Worm (Caenorhabditis elegans): ENCODE measurements around the gene C34C12.6.

The C34C12.6 gene

DNA sequence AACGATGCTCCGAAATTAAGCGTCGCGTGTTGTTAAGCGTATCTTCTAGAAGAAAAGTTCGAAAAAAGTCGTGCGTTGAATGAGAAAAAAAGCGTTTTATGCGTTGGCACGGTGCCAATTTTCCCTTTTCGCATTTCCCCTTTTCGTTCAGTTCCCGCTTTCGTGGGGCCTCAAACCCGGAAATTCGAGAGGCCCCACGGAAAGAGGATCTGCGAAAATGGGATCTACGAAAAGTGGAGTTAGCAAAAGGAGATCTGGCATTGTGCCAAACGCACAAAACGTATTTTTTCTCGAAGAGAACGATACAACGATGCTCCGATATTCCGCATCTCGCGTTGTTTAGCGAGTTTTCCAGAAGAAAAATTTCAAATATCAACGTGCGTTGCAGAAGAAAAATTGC lies 17.5 kb downstream of the C34C12.6 start:
- no peak for TF ChIP-seq W03F9.2 (tag; optimal IDR thresholded peaks at IDR 0.05)
- no peak for TF ChIP-seq him-1 (tag; optimal IDR thresholded peaks at IDR 0.05)
- TF ChIP-seq dao-5 (tag; optimal IDR thresholded peaks at IDR 0.05), result no peak

DNA sequence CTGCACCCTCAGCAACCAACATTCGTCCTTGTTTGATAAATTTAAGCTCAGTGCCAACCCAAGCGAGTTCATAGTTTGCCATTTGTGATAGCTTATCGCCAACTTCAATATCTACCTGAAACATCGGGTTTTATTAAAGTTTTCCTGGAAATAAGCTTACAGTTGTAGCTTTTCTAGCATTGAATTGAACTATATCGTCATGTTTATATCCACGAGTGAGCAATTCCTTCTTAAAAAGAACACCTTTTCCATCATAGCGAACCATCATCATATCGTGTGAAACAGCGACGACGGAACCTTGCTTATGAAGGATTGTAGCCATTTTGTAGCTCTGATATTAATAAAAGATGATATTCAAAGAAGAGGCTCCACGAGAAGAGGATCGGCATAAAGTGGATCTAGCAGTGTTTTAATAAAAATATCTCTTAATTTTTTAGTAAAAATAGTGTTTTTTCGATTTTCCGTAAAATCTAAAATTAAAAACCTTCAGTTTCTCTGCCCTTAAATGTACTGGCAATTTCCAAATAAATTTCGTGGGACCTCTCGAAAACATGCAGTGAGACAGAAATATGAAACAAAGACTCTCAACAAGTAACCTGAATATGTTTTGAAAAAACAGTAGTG lies 19.9 kb downstream of the C34C12.6 start, which contains the start of gene M01F1.8:
Gene M01F1.8, minus strand, starts transcription at position 335 of the 624 bp plus-strand sequence.
- no peak for TF ChIP-seq him-1 (tag; optimal IDR thresholded peaks at IDR 0.05)
- TF ChIP-seq dao-5 (tag; optimal IDR thresholded peaks at IDR 0.05), result no peak
- no peak for TF ChIP-seq W03F9.2 (tag; optimal IDR thresholded peaks at IDR 0.05)

DNA sequence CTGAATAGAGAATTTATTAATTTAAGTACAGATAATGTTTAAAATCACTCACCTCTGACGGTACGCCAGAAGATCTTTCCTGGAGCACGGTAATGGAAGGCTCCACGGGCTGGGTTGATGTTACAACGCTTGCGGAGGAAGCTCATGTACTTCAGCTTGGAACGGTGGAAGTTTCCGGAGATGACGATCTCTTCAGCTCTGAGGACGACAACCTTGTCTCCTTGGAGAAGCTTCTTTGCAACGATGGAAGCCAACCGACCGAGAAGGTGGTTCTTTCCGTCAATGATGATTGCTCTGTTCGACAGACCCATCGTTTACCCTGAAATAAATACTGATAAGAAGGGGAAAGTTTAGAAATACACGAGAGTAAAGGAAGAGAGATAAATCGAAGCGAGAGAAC lies 20.9 kb downstream of the C34C12.6 start, which contains the start of gene rpl-16:
Gene rpl-16, minus strand, starts transcription at position 319 of the 400 bp plus-strand sequence.
- no peak for TF ChIP-seq him-1 (tag; optimal IDR thresholded peaks at IDR 0.05)
- TF ChIP-seq W03F9.2 (tag; optimal IDR thresholded peaks at IDR 0.05), result no peak
- no peak for TF ChIP-seq dao-5 (tag; optimal IDR thresholded peaks at IDR 0.05)

DNA sequence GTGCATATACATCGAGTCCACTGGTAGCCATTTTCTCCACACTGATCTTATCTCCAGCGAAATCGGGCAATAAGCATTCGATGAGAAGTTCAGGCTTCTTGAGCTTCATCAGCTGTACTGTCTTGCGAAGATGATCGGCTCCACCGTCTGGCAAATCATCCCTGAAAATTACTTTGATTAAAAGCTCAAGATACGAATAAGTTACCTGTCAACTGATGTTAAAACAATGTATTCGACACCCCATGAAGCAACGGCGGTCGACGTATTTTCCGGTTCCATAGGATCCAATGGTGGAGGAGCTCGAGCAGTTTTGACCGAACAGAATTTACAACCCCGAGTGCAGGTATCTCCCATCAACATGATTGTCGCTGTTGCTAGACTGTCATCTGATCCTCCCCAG lies 21.8 kb downstream of the C34C12.6 start:
- TF ChIP-seq him-1 (tag; optimal IDR thresholded peaks at IDR 0.05) (no peak), W03F9.2 (tag; optimal IDR thresholded peaks at IDR 0.05) (no peak), dao-5 (tag; optimal IDR thresholded peaks at IDR 0.05) (no peak)

DNA sequence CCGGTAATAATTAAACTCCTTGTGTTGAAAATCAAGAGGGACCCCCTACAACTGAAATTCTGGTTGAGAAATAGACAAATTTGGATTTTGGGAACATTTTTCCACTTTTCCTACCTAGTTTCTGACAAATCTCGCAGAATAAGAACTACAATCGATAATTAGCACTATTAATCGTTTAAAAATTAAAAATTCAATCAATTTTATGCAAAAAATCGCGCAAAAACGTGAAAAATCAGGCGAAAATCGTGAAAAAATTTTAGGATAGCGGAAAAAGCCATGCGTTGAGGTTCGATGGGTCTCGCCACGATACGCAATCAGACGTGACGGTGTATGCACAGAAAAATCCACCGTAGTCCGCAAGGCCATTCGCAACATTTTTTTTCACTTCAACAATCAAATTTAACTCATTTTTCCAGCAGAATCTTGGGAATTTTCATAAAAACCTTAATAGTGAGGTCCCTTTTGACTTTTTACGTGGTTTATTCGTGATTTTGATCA lies 22.7 kb downstream of the C34C12.6 start, which contains the start of gene lias-1:
Gene lias-1, minus strand, starts transcription at position 51 of the 498 bp plus-strand sequence.
- TF ChIP-seq W03F9.2 (tag; optimal IDR thresholded peaks at IDR 0.05), result peak; percentile 94
- TF ChIP-seq dao-5 (tag; optimal IDR thresholded peaks at IDR 0.05), result no peak
- peak; percentile 19 for TF ChIP-seq him-1 (tag; optimal IDR thresholded peaks at IDR 0.05)

DNA sequence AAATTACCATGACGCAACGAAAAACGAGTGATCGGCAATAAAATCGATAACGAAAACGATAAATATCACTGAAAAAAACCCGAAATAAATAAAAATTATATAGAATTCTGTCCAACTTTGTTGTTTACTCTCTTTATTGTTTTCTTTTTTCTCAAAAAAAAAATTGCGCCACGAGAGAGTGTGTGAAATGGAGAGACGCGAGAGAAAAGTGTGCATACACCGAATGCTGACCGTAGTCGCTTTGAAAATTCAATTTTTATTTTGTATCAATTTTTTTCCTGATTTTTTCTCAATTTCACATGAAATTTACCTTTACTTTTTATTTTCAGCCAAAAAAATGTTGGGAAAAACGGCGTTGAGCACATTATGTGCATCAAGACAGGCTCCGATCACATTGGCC lies 27.5 kb downstream of the C34C12.6 start, which contains the start of the genes M01F1.4 and mrpl-35:
Gene M01F1.4, minus strand, starts transcription at position 126 of the 400 bp plus-strand sequence.
Gene mrpl-35, plus strand, starts transcription at position 330 of the 400 bp plus-strand sequence.
- TF ChIP-seq W03F9.2 (tag; optimal IDR thresholded peaks at IDR 0.05) (peak; percentile 82), him-1 (tag; optimal IDR thresholded peaks at IDR 0.05) (no peak), dao-5 (tag; optimal IDR thresholded peaks at IDR 0.05) (no peak)

DNA sequence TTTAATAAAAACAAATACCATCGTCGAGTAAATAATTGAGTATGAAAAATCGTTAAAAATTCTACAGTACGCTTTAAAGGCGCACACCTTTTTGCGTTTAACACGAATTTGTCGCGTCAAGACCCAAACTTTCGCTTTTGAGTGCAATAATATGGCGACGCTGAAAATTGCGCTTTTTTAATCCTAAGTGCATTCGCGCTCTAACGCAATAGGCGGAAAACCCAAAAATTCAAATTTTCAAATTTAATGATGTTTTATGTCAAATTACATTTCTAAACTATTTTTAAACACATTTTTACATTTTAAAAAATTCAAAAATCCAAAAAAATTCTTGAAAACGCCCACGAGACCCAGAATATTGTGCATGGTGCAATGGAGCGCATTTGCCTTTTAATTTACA lies 29.4 kb downstream of the C34C12.6 start:
- TF ChIP-seq him-1 (tag; optimal IDR thresholded peaks at IDR 0.05) (no peak), W03F9.2 (tag; optimal IDR thresholded peaks at IDR 0.05) (no peak), dao-5 (tag; optimal IDR thresholded peaks at IDR 0.05) (no peak)

DNA sequence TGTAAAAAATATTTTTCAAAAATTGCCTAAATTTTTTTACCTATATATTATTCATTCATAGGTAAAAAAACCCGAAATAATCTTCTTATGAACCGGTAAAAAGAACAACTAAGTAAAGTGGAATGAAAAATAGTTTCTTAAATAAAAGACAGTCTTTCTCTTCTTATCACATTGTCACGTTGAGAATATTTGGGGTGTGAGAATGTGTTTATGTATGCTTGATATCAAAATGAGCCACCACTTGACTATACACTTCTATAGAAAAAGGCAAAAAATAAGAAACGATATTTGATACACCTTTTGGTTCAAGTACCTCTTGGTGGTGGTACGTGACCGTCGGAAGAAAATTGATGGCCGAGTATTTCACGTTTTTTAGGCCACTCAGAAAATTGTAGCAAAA lies 37.1 kb downstream of the C34C12.6 start, which contains the start of gene hmit-1.3:
Gene hmit-1.3, minus strand, starts transcription at position 103 of the 400 bp plus-strand sequence.
- TF ChIP-seq W03F9.2 (tag; optimal IDR thresholded peaks at IDR 0.05), result no peak
- no peak for TF ChIP-seq him-1 (tag; optimal IDR thresholded peaks at IDR 0.05)
- TF ChIP-seq dao-5 (tag; optimal IDR thresholded peaks at IDR 0.05), result no peak

DNA sequence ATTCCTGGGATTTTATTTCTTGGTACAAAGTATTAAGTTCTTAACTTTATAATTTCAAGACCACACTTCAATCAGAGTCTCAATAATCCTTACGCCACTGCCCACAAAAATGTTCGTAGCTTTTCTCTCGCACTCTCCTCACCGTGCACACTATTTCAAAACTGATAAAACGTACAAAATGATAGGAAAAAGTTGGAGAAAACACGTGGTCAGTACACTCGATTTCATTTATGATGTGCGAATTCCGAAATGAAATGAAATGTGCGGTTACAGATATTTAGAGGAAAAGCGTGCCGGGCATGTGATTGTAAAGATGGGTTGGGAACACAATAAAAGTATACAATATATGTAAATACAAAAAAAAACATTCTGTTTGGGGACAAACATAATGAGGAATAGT lies 38.0 kb downstream of the C34C12.6 start:
- TF ChIP-seq dao-5 (tag; optimal IDR thresholded peaks at IDR 0.05) (no peak), W03F9.2 (tag; optimal IDR thresholded peaks at IDR 0.05) (peak; percentile 11)

DNA sequence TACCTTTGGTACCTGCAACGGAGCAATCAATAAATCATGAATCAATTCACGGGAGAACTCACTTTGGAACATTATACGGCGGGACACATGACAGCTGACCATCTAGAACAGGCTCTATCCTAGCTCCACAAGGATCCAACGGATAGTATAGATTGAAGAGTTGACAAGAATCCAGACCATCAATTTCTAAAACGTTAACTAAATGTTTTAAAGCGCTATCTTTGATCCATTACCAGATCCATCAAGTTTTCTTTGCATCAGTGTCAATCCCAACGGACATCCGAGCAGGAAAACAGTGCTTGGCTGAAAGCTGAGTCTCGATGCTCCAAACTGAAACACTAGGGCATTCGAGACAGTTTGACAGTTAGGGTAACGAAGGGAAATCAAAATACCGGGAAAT lies 41.0 kb downstream of the C34C12.6 start:
- TF ChIP-seq him-1 (tag; optimal IDR thresholded peaks at IDR 0.05) (no peak), dao-5 (tag; optimal IDR thresholded peaks at IDR 0.05) (no peak), W03F9.2 (tag; optimal IDR thresholded peaks at IDR 0.05) (no peak)

DNA sequence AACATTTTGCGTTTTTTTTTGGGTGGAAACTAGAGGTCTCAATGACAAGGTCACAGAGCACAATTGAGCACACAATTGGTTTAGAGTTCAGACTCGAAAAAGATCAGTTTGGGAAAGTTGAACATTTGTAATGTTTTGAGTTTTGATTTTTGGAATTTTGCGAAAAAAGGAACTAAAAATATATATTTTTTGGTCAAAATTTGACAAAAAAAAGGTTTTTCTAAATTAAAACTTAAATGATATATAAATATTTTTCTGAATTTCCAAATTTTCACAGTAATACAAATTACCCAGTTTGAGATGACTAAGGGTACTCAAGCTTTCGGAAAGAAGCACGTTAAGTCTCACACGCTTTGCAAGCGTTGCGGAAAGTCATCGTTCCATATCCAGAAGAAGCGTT lies 46.0 kb downstream of the C34C12.6 start, which contains the start of gene rpl-37:
Gene rpl-37, plus strand, starts transcription at position 301 of the 400 bp plus-strand sequence.
- no peak for TF ChIP-seq him-1 (tag; optimal IDR thresholded peaks at IDR 0.05)
- no peak for TF ChIP-seq dao-5 (tag; optimal IDR thresholded peaks at IDR 0.05)
- TF ChIP-seq W03F9.2 (tag; optimal IDR thresholded peaks at IDR 0.05), result no peak

DNA sequence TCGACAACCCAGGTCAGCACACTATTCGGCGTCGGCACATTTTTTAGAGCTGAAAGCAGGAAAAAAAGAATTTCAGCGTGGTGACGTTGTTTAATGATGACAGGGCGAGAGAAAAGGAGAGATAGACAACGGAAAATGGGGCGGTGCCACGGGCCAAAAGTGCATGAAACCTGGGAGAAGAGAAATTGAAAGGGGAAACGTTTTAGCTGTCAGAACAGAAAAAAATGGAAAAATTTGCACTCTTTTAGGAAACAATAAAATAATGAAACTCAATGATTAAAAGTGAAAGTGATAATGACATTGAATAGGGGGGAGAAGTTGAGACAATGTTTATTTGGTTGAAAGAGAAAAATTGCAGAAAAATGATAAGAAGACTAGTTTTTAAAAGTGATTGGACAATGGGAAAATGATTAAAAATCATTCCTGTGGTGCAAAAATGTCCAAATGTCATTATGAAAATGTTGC lies 47.4 kb downstream of the C34C12.6 start, which contains the start of gene pitp-1:
Gene pitp-1, minus strand, starts transcription at position 51 of the 465 bp plus-strand sequence.
- no peak for TF ChIP-seq him-1 (tag; optimal IDR thresholded peaks at IDR 0.05)
- TF ChIP-seq W03F9.2 (tag; optimal IDR thresholded peaks at IDR 0.05), result no peak
- no peak for TF ChIP-seq dao-5 (tag; optimal IDR thresholded peaks at IDR 0.05)

DNA sequence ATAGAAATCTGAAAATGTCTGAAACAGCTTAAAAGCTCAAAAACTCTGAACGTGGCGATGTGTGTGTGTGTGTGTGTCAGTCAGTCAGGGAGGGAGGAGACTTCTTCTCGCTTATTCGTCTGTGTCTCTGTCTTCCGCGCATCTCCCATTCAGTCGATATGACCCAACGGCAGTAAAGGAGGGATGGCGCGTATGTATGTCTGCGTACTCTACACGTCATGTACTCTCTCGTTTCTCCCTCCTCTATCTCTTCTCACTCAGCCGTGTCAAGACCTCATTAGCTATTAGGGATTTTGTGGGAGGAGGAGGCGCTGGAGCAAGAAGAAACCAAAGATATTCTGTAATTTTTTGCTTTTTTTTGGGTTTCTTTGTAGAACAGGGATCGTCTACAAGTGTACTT lies 49.6 kb downstream of the C34C12.6 start:
- TF ChIP-seq him-1 (tag; optimal IDR thresholded peaks at IDR 0.05) (peak; percentile 35), W03F9.2 (tag; optimal IDR thresholded peaks at IDR 0.05) (no peak), dao-5 (tag; optimal IDR thresholded peaks at IDR 0.05) (no peak)

DNA sequence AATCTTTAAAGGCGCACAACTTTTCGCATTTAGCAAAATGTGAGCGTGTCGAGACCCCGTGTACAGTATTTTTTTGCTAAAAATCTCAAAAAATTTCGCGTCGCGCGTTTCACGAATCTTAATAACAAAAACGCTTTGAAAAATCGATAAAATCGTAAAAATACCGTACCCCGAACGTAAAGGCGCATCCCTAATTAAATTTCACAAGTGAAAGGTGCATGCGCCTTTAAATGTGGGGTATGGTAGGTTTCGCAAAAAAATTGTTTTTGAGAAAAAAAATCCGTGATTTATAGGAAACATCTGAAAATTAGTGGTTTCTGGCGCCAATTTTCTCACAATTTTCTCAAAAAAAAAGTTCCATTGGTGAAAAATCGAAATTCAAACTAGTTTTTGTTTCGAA lies 51.8 kb downstream of the C34C12.6 start:
- no peak for TF ChIP-seq W03F9.2 (tag; optimal IDR thresholded peaks at IDR 0.05)
- no peak for TF ChIP-seq dao-5 (tag; optimal IDR thresholded peaks at IDR 0.05)
- no peak for TF ChIP-seq him-1 (tag; optimal IDR thresholded peaks at IDR 0.05)

Measured in whole organism, L4/young adult.